Worm (Caenorhabditis elegans) whole organism, L3 larva: ENCODE measurements around the gene Y53F4B.14.

ENCODE experiments used
- R02D3.7 ChIP-seq: fragments of 150-350 bp; optimal IDR thresholded peaks from 2 replicates; lab custom pipeline; 2014; ENCODE audit warnings: missing biosample characterization, missing genetic modification characterization
- ZK546.5 ChIP-seq: sonication (generic microtip); optimal IDR thresholded peaks from 2 replicates; lab custom pipeline; 2017; ENCODE audit warnings: missing biosample characterization, missing genetic modification characterization
- aly-2 ChIP-seq: fragments of 150-350 bp; optimal IDR thresholded peaks from 2 replicates; lab custom pipeline; 2014; ENCODE audit warnings: missing biosample characterization, missing genetic modification characterization
- ama-1 ChIP-seq: fragments of 150-350 bp; optimal IDR thresholded peaks from 2 replicates; lab custom pipeline; 2018
- ceh-16 ChIP-seq: sonication (generic microtip); optimal IDR thresholded peaks from 2 replicates; lab custom pipeline; 2017; ENCODE audit warnings: missing biosample characterization, missing genetic modification characterization
- ceh-28 ChIP-seq: fragments of 150-350 bp; optimal IDR thresholded peaks from 2 replicates; lab custom pipeline; 2014; ENCODE audit warnings: missing biosample characterization, missing genetic modification reagents, missing genetic modification characterization
- ceh-82 ChIP-seq: fragments of 150-350 bp; optimal IDR thresholded peaks from 2 replicates; lab custom pipeline; 2014; ENCODE audit warnings: missing biosample characterization, missing genetic modification characterization
- ceh-9 ChIP-seq: sonication (generic microtip); optimal IDR thresholded peaks from 2 replicates; lab custom pipeline; 2018; ENCODE audit warnings: missing biosample characterization, missing genetic modification characterization
- daf-12 ChIP-seq: fragments of 150-350 bp; optimal IDR thresholded peaks from 2 replicates; lab custom pipeline; 2014; ENCODE audit warnings: missing biosample characterization, missing genetic modification reagents, missing genetic modification characterization
- egl-27 ChIP-seq: sonication (generic microtip); optimal IDR thresholded peaks from 4 replicates; lab custom pipeline; 2017; ENCODE audit warnings: missing biosample characterization, missing genetic modification reagents, missing genetic modification characterization
- elt-1 ChIP-seq: fragments of 150-350 bp; optimal IDR thresholded peaks from 2 replicates; lab custom pipeline; 2014; ENCODE audit warnings: missing biosample characterization, missing genetic modification characterization
- elt-3 ChIP-seq, 3 experiments: fragments of 150-350 bp in 1 of 3; sonication (generic microtip) in 2 of 3; optimal IDR thresholded peaks; 2 replicates in 2 of 3; 4 replicates in 1 of 3; lab custom pipeline; 2014 to 2017; ENCODE audit warnings: missing biosample characterization in 3 of 3, missing genetic modification characterization in 3 of 3
- eor-1 ChIP-seq, 2 experiments: fragments of 150-350 bp; optimal IDR thresholded peaks; 2 replicates each; lab custom pipeline; 2014 to 2018; ENCODE audit warnings: missing biosample characterization in 2 of 2, missing genetic modification characterization in 2 of 2
- fkh-10 ChIP-seq: sonication (generic microtip); optimal IDR thresholded peaks from 2 replicates; lab custom pipeline; 2017; ENCODE audit warnings: missing biosample characterization, missing genetic modification reagents, missing genetic modification characterization
- fkh-2 ChIP-seq: fragments of 150-350 bp; optimal IDR thresholded peaks from 2 replicates; lab custom pipeline; 2014; ENCODE audit warnings: missing biosample characterization, missing genetic modification reagents, missing genetic modification characterization
- fos-1 ChIP-seq: fragments of 150-350 bp; optimal IDR thresholded peaks from 2 replicates; lab custom pipeline; 2014; ENCODE audit warnings: missing biosample characterization, missing genetic modification characterization
- hmg-11 ChIP-seq: sonication (generic microtip); optimal IDR thresholded peaks from 2 replicates; lab custom pipeline; 2016; ENCODE audit warnings: missing genetic modification characterization, missing compliant biosample characterization
- jun-1 ChIP-seq: fragments of 150-350 bp; optimal IDR thresholded peaks from 2 replicates; lab custom pipeline; 2014; ENCODE audit warnings: missing biosample characterization, missing genetic modification reagents, missing genetic modification characterization
- lin-15B ChIP-seq: fragments of 150-350 bp; optimal IDR thresholded peaks from 2 replicates; lab custom pipeline; 2014; ENCODE audit warnings: missing biosample characterization, missing genetic modification characterization
- lin-39 ChIP-seq: fragments of 150-350 bp; optimal IDR thresholded peaks from 2 replicates; lab custom pipeline; 2018; ENCODE audit warnings: missing biosample characterization, missing genetic modification reagents, missing genetic modification characterization
- mdl-1 ChIP-seq: fragments of 150-350 bp; optimal IDR thresholded peaks from 2 replicates; lab custom pipeline; 2014; ENCODE audit warnings: missing biosample characterization, missing genetic modification characterization
- mml-1 ChIP-seq: fragments of 150-350 bp; sonication (generic microtip); optimal IDR thresholded peaks from 3 replicates; lab custom pipeline; 2014; ENCODE audit warnings: missing biosample characterization, missing genetic modification characterization
- nfya-1 ChIP-seq: sonication (generic microtip); optimal IDR thresholded peaks from 2 replicates; lab custom pipeline; 2017; ENCODE audit warnings: missing genetic modification characterization, mild to moderate bottlenecking, missing compliant biosample characterization, antibody characterized with exemption, moderate library complexity; ENCODE audit not compliant: insufficient read depth
- nhr-11 ChIP-seq: fragments of 150-350 bp; optimal IDR thresholded peaks from 2 replicates; lab custom pipeline; 2014; ENCODE audit warnings: missing biosample characterization, missing genetic modification characterization
- nhr-12 ChIP-seq: fragments of 150-350 bp; optimal IDR thresholded peaks from 2 replicates; lab custom pipeline; 2014; ENCODE audit warnings: missing biosample characterization, missing genetic modification characterization
- nhr-23 ChIP-seq: fragments of 150-350 bp; optimal IDR thresholded peaks from 2 replicates; lab custom pipeline; 2014; ENCODE audit warnings: missing biosample characterization, missing genetic modification reagents, missing genetic modification characterization
- nhr-237 ChIP-seq: fragments of 150-350 bp; optimal IDR thresholded peaks from 2 replicates; lab custom pipeline; 2014; ENCODE audit warnings: missing biosample characterization, missing genetic modification characterization
- nhr-25 ChIP-seq: sonication (generic microtip); optimal IDR thresholded peaks from 2 replicates; lab custom pipeline; 2017; ENCODE audit warnings: missing biosample characterization, missing genetic modification characterization
- nhr-28 ChIP-seq: fragments of 150-350 bp; optimal IDR thresholded peaks from 2 replicates; lab custom pipeline; 2014; ENCODE audit warnings: missing biosample characterization, missing genetic modification characterization
- nhr-43 ChIP-seq: sonication (generic microtip); optimal IDR thresholded peaks from 2 replicates; lab custom pipeline; 2016; ENCODE audit warnings: mild to moderate bottlenecking, missing genetic modification characterization, missing compliant biosample characterization; ENCODE audit not compliant: poor library complexity, severe bottlenecking
- nhr-67 ChIP-seq: fragments of 150-350 bp; optimal IDR thresholded peaks from 2 replicates; lab custom pipeline; 2014; ENCODE audit warnings: missing biosample characterization, missing genetic modification characterization
- nhr-76 ChIP-seq: fragments of 150-350 bp; sonication (generic microtip); optimal IDR thresholded peaks from 5 replicates; lab custom pipeline; 2014; ENCODE audit warnings: missing biosample characterization, missing genetic modification characterization
- nhr-77 ChIP-seq: fragments of 150-350 bp; optimal IDR thresholded peaks from 2 replicates; lab custom pipeline; 2014; ENCODE audit warnings: missing biosample characterization, missing genetic modification characterization
- pha-4 ChIP-seq: fragments of 150-350 bp; optimal IDR thresholded peaks from 2 replicates; lab custom pipeline; 2014; ENCODE audit warnings: missing biosample characterization, missing genetic modification reagents, missing genetic modification characterization
- pqm-1 ChIP-seq: fragments of 150-350 bp; optimal IDR thresholded peaks from 2 replicates; lab custom pipeline; 2017; ENCODE audit warnings: missing biosample characterization, missing genetic modification characterization, inconsistent platforms
- sea-2 ChIP-seq: fragments of 150-350 bp; sonication (generic microtip); optimal IDR thresholded peaks from 4 replicates; lab custom pipeline; 2014; ENCODE audit warnings: missing biosample characterization, missing genetic modification reagents, missing genetic modification characterization
- skn-1 ChIP-seq: fragments of 150-350 bp; optimal IDR thresholded peaks from 2 replicates; lab custom pipeline; 2014; ENCODE audit warnings: missing biosample characterization, missing genetic modification characterization
- snpc-4 ChIP-seq: fragments of 150-350 bp; optimal IDR thresholded peaks from 2 replicates; lab custom pipeline; 2014; ENCODE audit warnings: missing biosample characterization, missing genetic modification characterization
- unc-39 ChIP-seq: sonication (generic microtip); optimal IDR thresholded peaks from 4 replicates; lab custom pipeline; 2017; ENCODE audit warnings: missing biosample characterization, missing genetic modification characterization
- unc-62 ChIP-seq: fragments of 150-350 bp; sonication (generic microtip); optimal IDR thresholded peaks from 4 replicates; lab custom pipeline; 2014; ENCODE audit warnings: missing biosample characterization, missing genetic modification reagents, missing genetic modification characterization
- zag-1 ChIP-seq: fragments of 150-350 bp; optimal IDR thresholded peaks from 2 replicates; lab custom pipeline; 2014; ENCODE audit warnings: missing biosample characterization, missing genetic modification characterization
- ztf-11 ChIP-seq: fragments of 150-350 bp; optimal IDR thresholded peaks from 2 replicates; lab custom pipeline; 2014; ENCODE audit warnings: missing biosample characterization, missing genetic modification characterization
- ztf-4 ChIP-seq: fragments of 150-350 bp; optimal IDR thresholded peaks from 2 replicates; lab custom pipeline; 2014; ENCODE audit warnings: missing biosample characterization, missing genetic modification characterization

The Y53F4B.14 gene

ce11 chrII:15015669-15016068 lies 22.1 kb upstream of the Y53F4B.14 start:
- TF ChIP-seq unc-62 (GFP tag; lab: Kevin White, UChicago) (no peak), ama-1 (lab: Kevin White, UChicago) (no peak), fkh-10 (GFP tag; lab: Kevin White, UChicago) (peak; percentile 23), snpc-4 (no peak), ceh-9 (tag; lab: Kevin White, UChicago) (no peak), mml-1 (tag; lab: Kevin White, UChicago) (no peak), lin-15B (no peak), nfya-1 (no peak), pqm-1 (no peak)

ce11 chrII:15018923-15019322 lies 18.9 kb upstream of the Y53F4B.14 start, which contains the start of gene Y53F4B.12:
Gene Y53F4B.12, plus strand, starts transcription at chrII:15019223.
- TF ChIP-seq pha-4 (tag; lab: Kevin White, UChicago): no peak
- no peak for TF ChIP-seq nhr-237 (tag; lab: Kevin White, UChicago)
- TF ChIP-seq ceh-16 (tag; lab: Kevin White, UChicago): no peak
- TF ChIP-seq pqm-1: no peak
- no peak for TF ChIP-seq ZK546.5 (tag; lab: Kevin White, UChicago)
- no peak for TF ChIP-seq nhr-11 (tag; lab: Kevin White, UChicago)
- no peak for TF ChIP-seq eor-1 (tag; optimal IDR thresholded peaks at IDR 0.05; lab: Kevin White, UChicago)
- no peak for TF ChIP-seq mdl-1 (tag; lab: Kevin White, UChicago)
- no peak for TF ChIP-seq egl-27 (tag; lab: Kevin White, UChicago)
- TF ChIP-seq jun-1 (tag; lab: Kevin White, UChicago): no peak
- TF ChIP-seq ama-1 (lab: Kevin White, UChicago): no peak
- no peak for TF ChIP-seq fos-1 (tag; lab: Kevin White, UChicago)
- TF ChIP-seq elt-3 (tag; optimal IDR thresholded peaks at IDR 0.05; lab: Kevin White, UChicago): no peak
- no peak for TF ChIP-seq R02D3.7 (tag; lab: Kevin White, UChicago)
- no peak for TF ChIP-seq nfya-1

ce11 chrII:15025100-15025499 lies 12.7 kb upstream of the Y53F4B.14 start:
- no peak for TF ChIP-seq lin-39
- no peak for TF ChIP-seq sea-2 (GFP tag; lab: Kevin White, UChicago)
- no peak for TF ChIP-seq hmg-11 (tag; lab: Kevin White, UChicago)
- TF ChIP-seq lin-15B: peak; percentile 13
- TF ChIP-seq jun-1 (tag; lab: Kevin White, UChicago): no peak
- no peak for TF ChIP-seq zag-1 (tag; lab: Kevin White, UChicago)
- TF ChIP-seq ceh-16 (tag; lab: Kevin White, UChicago): no peak
- TF ChIP-seq ceh-82: no peak
- no peak for TF ChIP-seq mdl-1 (tag; lab: Kevin White, UChicago)

- TF ChIP-seq nhr-67 (tag; lab: Kevin White, UChicago) (peak; percentile 52), fkh-2 (tag; lab: Kevin White, UChicago) (no peak), lin-15B (peak; percentile 92), ceh-16 (tag; lab: Kevin White, UChicago) (no peak), mdl-1 (tag; lab: Kevin White, UChicago) (peak; percentile 4), ztf-11 (tag; lab: Kevin White, UChicago) (no peak), nhr-28 (tag; lab: Kevin White, UChicago) (peak; percentile 59), daf-12 (tag; lab: Kevin White, UChicago) (no peak), nhr-237 (tag; lab: Kevin White, UChicago) (no peak), aly-2 (tag; lab: Kevin White, UChicago) (peak; percentile 75), nhr-43 (peak; percentile 96), nhr-77 (tag; lab: Kevin White, UChicago) (peak; percentile 95), ceh-9 (tag; lab: Kevin White, UChicago) (no peak), fos-1 (tag; lab: Kevin White, UChicago) (peak; percentile 68), unc-62 (GFP tag; lab: Kevin White, UChicago) (peak; percentile 47), nhr-76 (tag; lab: Kevin White, UChicago) (peak; percentile 49), snpc-4 (peak; percentile 100), nhr-25 (peak; percentile 98), ceh-82 (peak; percentile 88), nfya-1 (peak; percentile 92), skn-1 (tag; lab: Kevin White, UChicago) (peak; percentile 90), nhr-12 (tag; lab: Kevin White, UChicago) (no peak), fkh-10 (GFP tag; lab: Kevin White, UChicago) (peak; percentile 88), mml-1 (tag; lab: Kevin White, UChicago) (no peak), jun-1 (tag; lab: Kevin White, UChicago) (peak; percentile 88), pqm-1 (peak; percentile 86), ceh-28 (tag; lab: Kevin White, UChicago) (peak; percentile 85), R02D3.7 (tag; lab: Kevin White, UChicago) (peak; percentile 80), nhr-23 (tag; lab: Kevin White, UChicago) (peak; percentile 97), eor-1 (tag; optimal IDR thresholded peaks at IDR 0.05; lab: Kevin White, UChicago) (peak in 1 of 2 experiments; percentile 13), zag-1 (tag; lab: Kevin White, UChicago) (peak; percentile 26), ama-1 (lab: Kevin White, UChicago) (peak; percentile 92), nhr-11 (tag; lab: Kevin White, UChicago) (no peak), elt-1 (tag; lab: Kevin White, UChicago) (peak; percentile 38), unc-39 (no peak), lin-39 (peak; percentile 96), ztf-4 (tag; lab: Kevin White, UChicago) (peak; percentile 62), hmg-11 (tag; lab: Kevin White, UChicago) (peak; percentile 99), pha-4 (tag; lab: Kevin White, UChicago) (peak; percentile 97)
Observed at ce11 chrII:15025599-15026164, 12.1 kb upstream of the Y53F4B.14 start, which contains the start of gene cmtr-1. Gene cmtr-1, plus strand, starts transcription at chrII:15026114.
